Fruit fly (Drosophila melanogaster): ENCODE results near the gene Lam.

- TF ChIP-seq Myc (optimal IDR thresholded peaks at IDR 0.05) (no peak), Sin3A (optimal IDR thresholded peaks at IDR 0.05) (no peak), psq (optimal IDR thresholded peaks at IDR 0.05) (no peak), h (optimal IDR thresholded peaks at IDR 0.05) (no peak)
Observed at dm6 chr2L:5546518-5547287, 4.4 kb downstream of the Lam start, which contains the start of gene Oscillin.
